Fruit fly (Drosophila melanogaster) whole organism, embryonic: ENCODE data around the gene Drgx.

Experiments
- Bdp1 ChIP-seq: fragments of 200-800 bp; sonication (Bioruptor generic); optimal IDR thresholded peaks from 3 replicates; lab custom pipeline; 2016; ENCODE audit warnings: missing biosample characterization, missing genetic modification characterization
- Bteb2 ChIP-seq: fragments of 200-800 bp; sonication (Bioruptor generic); optimal IDR thresholded peaks from 2 replicates; lab custom pipeline; 2016; ENCODE audit warnings: missing biosample characterization, missing genetic modification characterization
- CG10543 ChIP-seq: fragments of 200-800 bp; sonication (Bioruptor generic); optimal IDR thresholded peaks from 3 replicates; lab custom pipeline; 2017; ENCODE audit warnings: missing biosample characterization, mild to moderate bottlenecking, missing genetic modification characterization, moderate library complexity
- CG10979 ChIP-seq: fragments of 200-800 bp; sonication (Bioruptor generic); optimal IDR thresholded peaks from 2 replicates; lab custom pipeline; 2018; ENCODE audit warnings: missing biosample characterization, mild to moderate bottlenecking, missing genetic modification characterization, moderate library complexity
- CG12155 ChIP-seq: fragments of 200-800 bp; sonication (Bioruptor generic); optimal IDR thresholded peaks from 3 replicates; lab custom pipeline; 2016; ENCODE audit warnings: missing biosample characterization, missing genetic modification characterization
- CG12391 ChIP-seq: fragments of 200-800 bp; sonication (Bioruptor generic); optimal IDR thresholded peaks from 3 replicates; lab custom pipeline; 2018; ENCODE audit warnings: missing biosample characterization, mild to moderate bottlenecking, missing genetic modification characterization, moderate library complexity
- CG13123 ChIP-seq: fragments of 200-800 bp; sonication (Bioruptor generic); optimal IDR thresholded peaks from 2 replicates; lab custom pipeline; 2016; ENCODE audit warnings: missing biosample characterization, missing genetic modification characterization
- CG13287 ChIP-seq: fragments of 200-800 bp; sonication (Bioruptor generic); IDR thresholded peaks from 2 replicates; pipeline ENCODE4 v1.3.6; 2022; ENCODE audit warnings: missing biosample characterization, missing genetic modification characterization; ENCODE audit not compliant: partially characterized antibody
- CG13624 ChIP-seq: fragments of 200-800 bp; sonication (Bioruptor generic); optimal IDR thresholded peaks from 2 replicates; lab custom pipeline; 2016; ENCODE audit warnings: missing biosample characterization, missing genetic modification characterization
- CG13894 ChIP-seq: fragments of 200-800 bp; sonication (Bioruptor generic); optimal IDR thresholded peaks from 3 replicates; lab custom pipeline; 2018; ENCODE audit warnings: missing biosample characterization, mild to moderate bottlenecking, missing genetic modification characterization, moderate library complexity
- CG14014 ChIP-seq: fragments of 200-800 bp; sonication (Bioruptor generic); IDR thresholded peaks from 2 replicates; pipeline ENCODE4 v1.3.6; 2022; ENCODE audit warnings: missing biosample characterization, missing genetic modification characterization
- CG14441 ChIP-seq: fragments of 200-800 bp; sonication (Bioruptor generic); IDR thresholded peaks from 2 replicates; pipeline ENCODE4 v1.3.6; 2022; ENCODE audit warnings: missing biosample characterization, missing genetic modification characterization
- CG17385 ChIP-seq: fragments of 200-800 bp; sonication (Bioruptor generic); optimal IDR thresholded peaks from 3 replicates; lab custom pipeline; 2018; ENCODE audit warnings: missing biosample characterization, mild to moderate bottlenecking, missing genetic modification characterization
- CG17912 ChIP-seq: fragments of 200-800 bp; sonication (Bioruptor generic); optimal IDR thresholded peaks from 2 replicates; lab custom pipeline; 2018; ENCODE audit warnings: missing biosample characterization, mild to moderate bottlenecking, missing genetic modification characterization
- CG2116 ChIP-seq: fragments of 200-800 bp; sonication (Bioruptor generic); optimal IDR thresholded peaks from 3 replicates; lab custom pipeline; 2018; ENCODE audit warnings: missing biosample characterization, mild to moderate bottlenecking, missing genetic modification characterization
- CG2889 ChIP-seq: fragments of 200-800 bp; sonication (Bioruptor generic); IDR thresholded peaks from 3 replicates; pipeline ENCODE4 v1.3.6; 2022; ENCODE audit warnings: missing biosample characterization, missing genetic modification characterization
- CG31388 ChIP-seq: fragments of 200-800 bp; sonication (Bioruptor generic); optimal IDR thresholded peaks from 2 replicates; lab custom pipeline; 2016; ENCODE audit warnings: missing biosample characterization, missing genetic modification characterization
- CG3838 ChIP-seq: fragments of 200-800 bp; sonication (Bioruptor generic); optimal IDR thresholded peaks from 3 replicates; lab custom pipeline; 2016; ENCODE audit warnings: missing biosample characterization, missing genetic modification characterization
- CG6791 ChIP-seq: fragments of 200-800 bp; sonication (Bioruptor generic); IDR thresholded peaks from 3 replicates; pipeline ENCODE4 v1.3.6; 2022; ENCODE audit warnings: missing biosample characterization, missing genetic modification characterization; ENCODE audit not compliant: partially characterized antibody
- CG7786 ChIP-seq: fragments of 200-800 bp; sonication (Bioruptor generic); optimal IDR thresholded peaks from 2 replicates; lab custom pipeline; 2016; ENCODE audit warnings: missing biosample characterization, missing genetic modification characterization
- CG8089 ChIP-seq: fragments of 200-800 bp; sonication (Bioruptor generic); optimal IDR thresholded peaks from 3 replicates; lab custom pipeline; 2016; ENCODE audit warnings: missing biosample characterization, missing genetic modification characterization
- CG8765 ChIP-seq: fragments of 200-800 bp; sonication (Bioruptor generic); IDR thresholded peaks from 2 replicates; pipeline ENCODE4 v1.3.6; 2022; ENCODE audit warnings: missing biosample characterization, missing genetic modification characterization
- CG9932 ChIP-seq: fragments of 200-800 bp; sonication (Bioruptor generic); IDR thresholded peaks from 2 replicates; pipeline ENCODE4 v1.3.6; 2022; ENCODE audit warnings: missing biosample characterization, missing genetic modification characterization
- CHES-1-like ChIP-seq: fragments of 200-800 bp; sonication (Bioruptor generic); optimal IDR thresholded peaks from 2 replicates; lab custom pipeline; 2016; ENCODE audit warnings: missing biosample characterization, missing genetic modification characterization
- Camta ChIP-seq: fragments of 200-800 bp; sonication (Bioruptor generic); optimal IDR thresholded peaks from 2 replicates; lab custom pipeline; 2016; ENCODE audit warnings: missing biosample characterization, missing genetic modification characterization
- Chrac-16 ChIP-seq: fragments of 200-800 bp; sonication (Bioruptor generic); optimal IDR thresholded peaks from 3 replicates; lab custom pipeline; 2016; ENCODE audit warnings: missing biosample characterization, missing genetic modification characterization
- CrebB ChIP-seq: fragments of 200-800 bp; sonication (Bioruptor generic); optimal IDR thresholded peaks from 3 replicates; lab custom pipeline; 2018; ENCODE audit warnings: missing biosample characterization, mild to moderate bottlenecking, missing genetic modification characterization
- Dbx ChIP-seq: fragments of 200-800 bp; sonication (Bioruptor generic); IDR thresholded peaks from 3 replicates; pipeline ENCODE4 v1.3.6; 2022; ENCODE audit warnings: missing biosample characterization, missing genetic modification characterization
- Gsc ChIP-seq: fragments of 200-800 bp; sonication (Bioruptor generic); IDR thresholded peaks from 2 replicates; pipeline ENCODE4 v1.3.6; 2022; ENCODE audit warnings: missing biosample characterization, missing genetic modification characterization
- HLHmδ ChIP-seq: fragments of 200-800 bp; sonication (Bioruptor generic); optimal IDR thresholded peaks from 2 replicates; lab custom pipeline; 2018; ENCODE audit warnings: missing biosample characterization, mild to moderate bottlenecking, missing genetic modification characterization, moderate library complexity
- Hmr ChIP-seq: fragments of 200-800 bp; sonication (Bioruptor generic); optimal IDR thresholded peaks from 3 replicates; lab custom pipeline; 2017; ENCODE audit warnings: mild to moderate bottlenecking, missing biosample characterization, missing genetic modification reagents, missing genetic modification characterization
- Hr3 ChIP-seq: fragments of 200-800 bp; sonication (Bioruptor generic); optimal IDR thresholded peaks from 3 replicates; lab custom pipeline; 2016; ENCODE audit warnings: missing biosample characterization, missing genetic modification characterization
- Lhr ChIP-seq: fragments of 200-800 bp; sonication (Bioruptor generic); optimal IDR thresholded peaks from 3 replicates; lab custom pipeline; 2017; ENCODE audit warnings: mild to moderate bottlenecking, missing biosample characterization, missing genetic modification reagents, missing genetic modification characterization
- MESR4 ChIP-seq: fragments of 200-800 bp; sonication (Bioruptor generic); optimal IDR thresholded peaks from 2 replicates; lab custom pipeline; 2018; ENCODE audit warnings: missing biosample characterization, mild to moderate bottlenecking, missing genetic modification characterization, moderate library complexity
- Mad ChIP-seq: fragments of 200-800 bp; sonication (Bioruptor generic); optimal IDR thresholded peaks from 2 replicates; lab custom pipeline; 2016; ENCODE audit warnings: missing biosample characterization, missing genetic modification characterization
- Opbp ChIP-seq: fragments of 200-800 bp; sonication (Bioruptor generic); IDR thresholded peaks from 3 replicates; pipeline ENCODE4 v1.3.6; 2022; ENCODE audit warnings: missing biosample characterization, missing genetic modification characterization; ENCODE audit not compliant: partially characterized antibody
- Trl ChIP-seq, 3 experiments: fragments of >200 bp in 2 of 3; fragments of 200-800 bp in 1 of 3; sonication (Bioruptor generic) in 1 of 3; optimal IDR thresholded peaks; 2 replicates in 1 of 3; 3 replicates in 2 of 3; lab custom pipeline; 2016 to 2017; ENCODE audit warnings: missing biosample characterization in 1 of 3, missing genetic modification characterization in 1 of 3
- al ChIP-seq: fragments of 200-800 bp; sonication (Bioruptor generic); IDR thresholded peaks from 2 replicates; pipeline ENCODE4 v1.3.6; 2022; ENCODE audit warnings: missing biosample characterization, missing genetic modification characterization
- ara ChIP-seq: fragments of 200-800 bp; sonication (Bioruptor generic); IDR thresholded peaks from 2 replicates; pipeline ENCODE4 v1.3.6; 2022; ENCODE audit warnings: missing biosample characterization, missing genetic modification characterization
- bab2 ChIP-seq: fragments of 200-800 bp; sonication (Bioruptor generic); optimal IDR thresholded peaks from 2 replicates; lab custom pipeline; 2016; ENCODE audit warnings: missing biosample characterization, missing genetic modification characterization
- ftz-f1 ChIP-seq: fragments of 200-800 bp; sonication (Bioruptor generic); optimal IDR thresholded peaks from 2 replicates; lab custom pipeline; 2016; ENCODE audit warnings: missing biosample characterization, missing genetic modification characterization
- her ChIP-seq: fragments of 200-800 bp; sonication (Bioruptor generic); optimal IDR thresholded peaks from 2 replicates; lab custom pipeline; 2016; ENCODE audit warnings: missing biosample characterization, missing genetic modification characterization
- insv ChIP-seq, 2 experiments: fragments of 200-800 bp; sonication (Bioruptor generic); optimal IDR thresholded peaks; 3 replicates each; lab custom pipeline; 2016 to 2018; ENCODE audit warnings: missing biosample characterization in 2 of 2, missing genetic modification characterization in 2 of 2
- jigr1 ChIP-seq: fragments of 200-800 bp; sonication (Bioruptor generic); IDR thresholded peaks from 3 replicates; pipeline ENCODE4 v1.3.6; 2022; ENCODE audit warnings: missing biosample characterization, missing genetic modification characterization
- klu ChIP-seq: fragments of 200-800 bp; sonication (Bioruptor generic); IDR thresholded peaks from 2 replicates; pipeline ENCODE4 v1.3.6; 2022; ENCODE audit warnings: missing biosample characterization, missing genetic modification characterization
- sc ChIP-seq, 3 experiments: fragments of >200 bp in 2 of 3; fragments of 200-800 bp in 1 of 3; sonication (Bioruptor generic) in 1 of 3; optimal IDR thresholded peaks; 2 replicates in 2 of 3; 3 replicates in 1 of 3; lab custom pipeline; 2017; ENCODE audit warnings: mild to moderate bottlenecking in 1 of 3, missing biosample characterization in 1 of 3, missing genetic modification characterization in 1 of 3, missing genetic modification reagents in 1 of 3
- sens ChIP-seq: fragments of 200-800 bp; sonication (Bioruptor generic); peaks from one replicate; lab custom pipeline; 2016; ENCODE audit warnings: missing biosample characterization, missing genetic modification characterization
- so ChIP-seq: fragments of 200-800 bp; sonication (Bioruptor generic); IDR thresholded peaks from 3 replicates; pipeline ENCODE4 v1.3.6; 2022; ENCODE audit warnings: missing biosample characterization, missing genetic modification characterization
- tll ChIP-seq, 2 experiments: fragments of 200-800 bp in 1 of 2; fragments of >200 bp in 1 of 2; sonication (Bioruptor generic) in 1 of 2; optimal IDR thresholded peaks; 2 replicates each; lab custom pipeline; 2017 to 2019; ENCODE audit warnings: missing biosample characterization in 2 of 2, missing genetic modification characterization in 2 of 2, mild to moderate bottlenecking in 1 of 2, moderate library complexity in 1 of 2
- trem ChIP-seq: fragments of 200-800 bp; optimal IDR thresholded peaks from 3 replicates; lab custom pipeline; 2019; ENCODE audit warnings: missing biosample characterization, mild to moderate bottlenecking, missing genetic modification characterization, moderate library complexity
- wek ChIP-seq: fragments of 200-800 bp; sonication (Bioruptor generic); optimal IDR thresholded peaks from 3 replicates; lab custom pipeline; 2018; ENCODE audit warnings: missing biosample characterization, mild to moderate bottlenecking, missing genetic modification characterization, moderate library complexity

Drgx gene

DNA sequence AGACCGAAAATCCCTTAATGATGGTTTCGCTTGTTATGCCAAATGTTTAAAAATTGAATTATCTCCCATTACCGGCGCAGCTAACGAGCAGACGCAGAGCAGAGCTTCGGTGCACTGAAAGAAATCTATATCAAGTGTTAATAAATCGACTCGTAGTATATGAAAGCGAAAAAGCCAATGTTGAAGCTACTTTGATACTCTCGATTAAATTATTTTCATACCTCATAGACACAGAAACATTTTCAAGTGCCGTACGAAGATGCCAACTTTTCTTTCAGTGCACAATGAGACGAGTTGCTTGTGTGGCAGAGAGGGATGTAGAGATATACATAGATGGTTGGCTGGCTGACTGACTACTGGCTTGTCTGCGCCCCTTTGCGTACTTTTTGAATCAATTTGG is 13.2 kb downstream of the Drgx start (continued):
- TF ChIP-seq CG8089 (GFP tag; lab: Kevin White, UChicago) (no peak), CrebB (tag; lab: Kevin White, UChicago) (no peak), ara (GFP tag; lab: Robert Waterston, UW) (peak; percentile 49; the same call in 1 of the 2 replicates), CG10979 (tag; lab: Kevin White, UChicago) (peak; percentile 61), CG31388 (no peak), CG13624 (GFP tag; lab: Kevin White, UChicago) (no peak), CG3838 (no peak), Lhr (peak; percentile 1), sens (peak; percentile 89), Chrac-16 (GFP tag; lab: Kevin White, UChicago) (peak; percentile 24), sc (optimal IDR thresholded peaks at IDR 0.05; lab: Kevin White, UChicago) (no peak), sc (GFP tag; optimal IDR thresholded peaks at IDR 0.05; lab: Kevin White, UChicago) (no peak), bab2 (no peak), CG17912 (no peak), klu (GFP tag; lab: Robert Waterston, UW) (no peak), CG12155 (GFP tag; lab: Kevin White, UChicago) (no peak), CHES-1-like (no peak), trem (no peak), Bdp1 (GFP tag; lab: Kevin White, UChicago) (no peak), tll (GFP tag; optimal IDR thresholded peaks at IDR 0.05; lab: Kevin White, UChicago) (no peak), Hmr (GFP tag; lab: Kevin White, UChicago) (no peak), Trl (optimal IDR thresholded peaks at IDR 0.05; lab: Kevin White, UChicago) (no peak), Trl (GFP tag; optimal IDR thresholded peaks at IDR 0.05; lab: Kevin White, UChicago) (no peak), her (no peak), CG2116 (GFP tag; lab: Kevin White, UChicago) (no peak), Bteb2 (GFP tag; lab: Kevin White, UChicago) (no peak), Camta (no peak), Mad (GFP tag; lab: Kevin White, UChicago) (no peak), wek (GFP tag; lab: Kevin White, UChicago) (no peak), CG13894 (tag; lab: Kevin White, UChicago) (no peak), MESR4 (GFP tag; lab: Kevin White, UChicago) (no peak), al (GFP tag; lab: Robert Waterston, UW) (no peak), Gsc (no peak), CG8765 (peak; percentile 55; the same call in 1 of the 2 replicates), so (GFP tag; lab: Robert Waterston, UW) (no peak), insv (GFP tag; optimal IDR thresholded peaks at IDR 0.05; lab: Kevin White, UChicago) (no peak), ftz-f1 (no peak), CG6791 (no peak), Hr3 (no peak), Dbx (GFP tag; lab: Robert Waterston, UW) (no peak), CG13287 (GFP tag; lab: Robert Waterston, UW) (no peak), CG13123 (no peak), CG12391 (tag; lab: Kevin White, UChicago) (peak; percentile 29), jigr1 (no peak), HLHmδ (GFP tag; lab: Kevin White, UChicago) (no peak), CG7786 (GFP tag; lab: Kevin White, UChicago) (no peak), CG2889 (no peak), CG17385 (no peak), Opbp (GFP tag; lab: Robert Waterston, UW) (no peak), CG14441 (GFP tag; lab: Robert Waterston, UW) (0 out of 2 replicates have a peak, but pooled peaks have one; percentile 20), CG9932 (no peak), CG14014 (no peak), CG10543 (GFP tag; lab: Kevin White, UChicago) (no peak)
